Fruit fly (Drosophila melanogaster): ENCODE data around the gene haf.

Gene haf

dm6 chr2L:1554954-1555353 is at the start of gene haf:
Gene haf, plus strand, starts transcription at chr2L:1555129.
- TF ChIP-seq noc (tag; optimal IDR thresholded peaks at IDR 0.05): no peak

DNA sequence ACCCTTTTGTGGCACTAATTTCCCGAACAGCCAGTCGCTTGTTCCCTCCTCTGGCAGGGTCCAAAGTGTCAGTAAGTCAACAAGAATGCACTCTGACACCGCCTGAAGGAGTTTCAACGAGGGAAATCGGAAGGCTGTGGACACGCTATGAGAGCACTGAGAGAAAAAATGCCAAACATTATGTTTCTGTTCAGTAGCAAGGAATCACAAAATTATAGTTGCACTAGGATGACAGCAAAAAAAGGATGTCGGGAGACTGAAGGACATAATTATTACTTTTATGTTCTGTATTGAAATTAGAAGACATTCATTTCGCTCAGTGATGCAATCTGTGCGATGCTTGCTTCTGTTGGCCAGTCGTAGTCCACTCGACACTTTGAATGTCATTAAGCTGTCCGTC is 45.2 kb upstream of the haf start:
- TF ChIP-seq noc (tag; optimal IDR thresholded peaks at IDR 0.05): no peak

DNA sequence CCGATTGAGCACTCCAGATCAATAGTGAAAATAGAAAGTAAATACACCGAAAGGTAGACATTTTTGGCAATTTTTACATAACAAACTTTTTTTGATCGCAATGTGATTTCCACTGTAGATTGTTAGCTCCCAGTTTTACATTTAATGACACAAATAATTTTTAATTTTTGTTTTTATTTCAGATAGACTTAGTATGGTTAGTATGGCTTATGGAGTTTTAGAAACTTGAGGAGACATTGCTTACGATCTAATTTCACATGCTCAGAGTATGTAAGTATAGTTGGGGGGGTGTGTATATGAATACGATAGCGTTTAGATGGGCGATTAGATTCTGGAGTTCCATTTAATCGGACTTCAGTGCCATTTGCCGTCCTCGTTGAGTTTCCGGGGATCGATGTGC is 37.6 kb upstream of the haf start, which contains the start of gene CG18132:
CG18132 (minus strand) TSS at position 101 of the 400 bp plus-strand sequence.
- TF ChIP-seq noc (tag; optimal IDR thresholded peaks at IDR 0.05): no peak

DNA sequence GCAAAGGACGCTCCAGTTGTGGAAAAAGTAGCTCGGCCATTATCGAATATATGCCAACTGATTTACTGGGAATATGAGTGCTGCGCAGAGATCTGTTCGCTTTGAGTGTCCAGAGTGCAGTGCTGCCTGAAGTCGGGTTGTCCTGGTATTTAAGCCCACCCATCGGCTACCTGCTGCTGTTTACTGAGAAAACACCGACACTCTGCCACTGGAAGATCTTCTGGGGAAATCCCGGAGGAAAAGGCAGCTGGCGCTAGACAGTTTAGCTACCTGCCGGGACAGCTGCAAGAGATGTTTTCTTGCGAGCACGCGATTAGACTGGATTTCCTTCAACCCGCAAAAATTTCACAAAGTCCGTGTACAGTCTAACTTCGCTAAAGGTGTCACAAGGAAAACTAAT is 36.9 kb upstream of the haf start, which contains the start of gene halo:
halo (minus strand) TSS at position 127 of the 400 bp plus-strand sequence.
- no peak for TF ChIP-seq noc (tag; optimal IDR thresholded peaks at IDR 0.05)

dm6 chr2L:1520191-1520590 is 34.7 kb upstream of the haf start, which contains the start of gene Or22a:
Gene Or22a, plus strand, starts transcription at chr2L:1520491.
- no peak for TF ChIP-seq noc (tag; optimal IDR thresholded peaks at IDR 0.05)

- no peak for TF ChIP-seq noc (tag; optimal IDR thresholded peaks at IDR 0.05)
Observed at dm6 chr2L:1522397-1522796, 32.5 kb upstream of the haf start, which contains the start of gene Or22b. Gene Or22b, plus strand, starts transcription at chr2L:1522697.

- TF ChIP-seq noc (tag; optimal IDR thresholded peaks at IDR 0.05): no peak
Observed at dm6 chr2L:1535231-1535630, 19.7 kb upstream of the haf start.

- TF ChIP-seq noc (tag; optimal IDR thresholded peaks at IDR 0.05): no peak
Observed at dm6 chr2L:1538132-1538531, 16.8 kb upstream of the haf start.

- TF ChIP-seq noc (tag; optimal IDR thresholded peaks at IDR 0.05): no peak
Observed at dm6 chr2L:1547860-1548259, 7.1 kb upstream of the haf start.

- no peak for TF ChIP-seq noc (tag; optimal IDR thresholded peaks at IDR 0.05)
Observed at dm6 chr2L:1556697-1557564, 2.0 kb downstream of the haf start.

dm6 chr2L:1557927-1558326 is 3.0 kb downstream of the haf start:
- no peak for TF ChIP-seq noc (tag; optimal IDR thresholded peaks at IDR 0.05)

DNA sequence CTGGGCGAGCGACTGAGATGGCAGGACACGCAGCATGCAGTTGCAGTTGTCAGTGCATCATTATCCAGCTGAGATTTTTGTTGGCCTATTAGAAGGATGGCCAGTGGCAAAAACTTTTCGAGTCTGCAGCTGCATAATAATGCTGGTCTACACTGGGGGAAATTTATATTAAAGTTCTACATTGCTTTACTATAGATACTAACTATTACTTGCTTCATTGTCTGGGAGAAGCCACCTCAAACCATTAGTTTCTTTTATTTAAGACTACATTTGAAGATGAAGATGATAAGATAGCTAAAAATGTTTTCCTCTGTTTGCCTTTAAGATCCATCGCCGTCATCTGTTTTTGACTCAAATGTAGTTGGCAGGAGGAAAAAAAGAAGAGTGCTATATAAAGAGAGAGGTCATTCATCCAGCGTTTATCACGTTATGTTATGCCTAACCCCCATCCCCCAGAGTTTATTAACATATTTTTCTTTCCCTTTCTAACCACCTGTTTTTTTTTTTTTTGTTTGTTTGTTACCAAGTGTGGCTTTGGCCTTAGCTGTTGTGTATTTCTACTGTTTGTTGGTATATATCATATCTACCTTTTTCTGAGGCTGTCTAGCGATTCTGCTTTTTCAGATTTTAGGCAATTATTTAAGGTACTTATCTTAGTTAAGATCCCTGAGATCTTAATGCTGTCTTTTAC is 5.0 kb downstream of the haf start:
- no peak for TF ChIP-seq noc (tag; optimal IDR thresholded peaks at IDR 0.05)

DNA sequence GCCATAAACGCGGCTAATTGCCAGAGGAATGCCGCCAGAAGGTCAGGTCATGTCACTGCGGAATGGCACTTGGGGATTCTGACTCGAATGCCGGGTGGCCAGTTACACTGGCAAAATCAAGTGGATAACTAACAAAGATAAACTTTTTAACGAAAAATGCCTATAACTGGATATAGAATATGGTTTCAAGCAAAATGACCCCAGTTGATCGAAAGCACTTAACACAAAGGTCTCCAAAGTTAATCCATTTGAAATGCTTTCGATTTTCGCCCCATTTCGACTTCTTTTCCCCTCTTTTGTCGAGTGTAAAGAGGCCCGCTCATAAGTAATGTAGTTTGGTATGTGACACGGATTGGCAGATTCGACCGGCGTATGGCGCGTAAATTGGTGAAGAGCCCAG is 13.7 kb downstream of the haf start:
- no peak for TF ChIP-seq noc (tag; optimal IDR thresholded peaks at IDR 0.05)

DNA sequence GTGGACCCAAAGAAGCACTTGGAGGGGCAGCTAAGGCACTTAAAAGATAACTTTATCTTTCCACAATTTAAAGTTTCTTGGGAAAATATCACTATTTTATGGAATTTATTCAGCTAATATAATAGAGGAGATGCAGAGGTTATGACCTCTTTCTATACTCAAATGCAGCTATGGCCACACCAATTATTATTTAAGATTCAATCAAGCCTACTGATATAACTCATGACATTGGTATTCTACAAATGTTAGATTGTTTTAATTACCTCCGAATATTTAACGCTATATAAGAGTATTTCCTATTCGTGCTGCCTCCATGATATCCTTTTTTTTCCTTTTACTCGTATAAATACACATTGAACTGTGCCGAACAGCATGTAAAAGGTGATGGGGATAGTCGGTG is 19.1 kb downstream of the haf start:
- TF ChIP-seq noc (tag; optimal IDR thresholded peaks at IDR 0.05): no peak

DNA sequence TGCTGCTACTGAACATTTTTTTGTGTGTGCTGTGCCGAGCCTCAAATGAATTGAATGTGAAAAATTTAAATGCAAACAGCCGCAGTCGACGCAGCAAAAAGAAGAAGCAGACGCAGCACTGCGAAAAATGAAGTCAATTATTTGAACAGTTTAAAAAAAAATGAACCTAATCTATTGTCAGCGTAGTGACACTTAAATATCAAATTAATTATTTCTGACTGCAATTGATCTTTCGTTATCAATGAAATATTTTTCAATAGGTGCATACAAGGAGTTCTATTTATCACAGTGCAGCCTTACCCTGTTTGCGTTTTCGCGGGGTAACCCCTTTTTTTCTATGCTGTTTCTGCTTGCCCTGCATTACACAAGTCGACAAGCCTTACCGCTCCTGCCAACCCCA is 20.7 kb downstream of the haf start:
- TF ChIP-seq noc (tag; optimal IDR thresholded peaks at IDR 0.05): no peak

dm6 chr2L:1579254-1579653 is 24.3 kb downstream of the haf start:
- peak; percentile 87 for TF ChIP-seq noc (tag; optimal IDR thresholded peaks at IDR 0.05)

dm6 chr2L:1579800-1580199 is 24.9 kb downstream of the haf start:
- no peak for TF ChIP-seq noc (tag; optimal IDR thresholded peaks at IDR 0.05)
